Worm (Caenorhabditis elegans) whole organism, young adult: Measurements from ENCODE around the gene F23H12.7.

ENCODE experiments used
- C06A6.2 ChIP-seq: fragments of 200-800 bp; sonication (Bioruptor generic); conservative IDR thresholded peaks from 2 replicates; pipeline ENCODE4 v1.3.6; 2022; ENCODE audit warnings: missing genetic modification characterization, missing compliant biosample characterization
- F23B12.7 ChIP-seq: sonication (generic microtip); optimal IDR thresholded peaks from 2 replicates; lab custom pipeline; 2017; ENCODE audit warnings: missing genetic modification characterization, mild to moderate bottlenecking, missing compliant biosample characterization, antibody characterized with exemption, moderate library complexity; ENCODE audit not compliant: insufficient read depth
- F49E8.2 ChIP-seq: sonication (generic microtip); optimal IDR thresholded peaks from 3 replicates; lab custom pipeline; 2017; ENCODE audit warnings: missing genetic modification characterization, mild to moderate bottlenecking, missing compliant biosample characterization, antibody characterized with exemption, moderate library complexity; ENCODE audit not compliant: insufficient read depth
- F52B5.7 ChIP-seq: sonication (generic microtip); optimal IDR thresholded peaks from 2 replicates; lab custom pipeline; 2016; ENCODE audit warnings: mild to moderate bottlenecking, missing genetic modification characterization, missing compliant biosample characterization
- F57C9.4 ChIP-seq: sonication (generic microtip); optimal IDR thresholded peaks from 2 replicates; lab custom pipeline; 2017; ENCODE audit warnings: mild to moderate bottlenecking, missing genetic modification characterization, missing compliant biosample characterization
- Y79H2A.3 ChIP-seq: fragments of 200-800 bp; sonication (Bioruptor generic); conservative IDR thresholded peaks from 2 replicates; pipeline ENCODE4 v1.3.6; 2022; ENCODE audit warnings: missing genetic modification reagents, missing genetic modification characterization, missing compliant biosample characterization
- Y95B8A.8 ChIP-seq: fragments of 200-800 bp; sonication (Bioruptor generic); IDR thresholded peaks from 2 replicates; pipeline ENCODE4 v1.3.6; 2022; ENCODE audit warnings: missing genetic modification reagents, missing genetic modification characterization, missing compliant biosample characterization
- ama-1 ChIP-seq, 3 experiments: fragments of 150-350 bp in 1 of 3; sonication (generic microtip) in 2 of 3; optimal IDR thresholded peaks; 2 replicates each; lab custom pipeline; 2014 to 2018; ENCODE audit warnings: missing biosample characterization in 2 of 3, missing genetic modification characterization in 2 of 3, missing genetic modification reagents in 2 of 3
- athp-1 ChIP-seq: sonication (generic microtip); optimal IDR thresholded peaks from 2 replicates; lab custom pipeline; 2017; ENCODE audit warnings: mild to moderate bottlenecking, missing genetic modification characterization, missing compliant biosample characterization
- attf-3 ChIP-seq: fragments of 200-800 bp; sonication (Bioruptor generic); conservative IDR thresholded peaks from 2 replicates; pipeline ENCODE4 v1.3.6; 2022; ENCODE audit warnings: missing genetic modification reagents, missing genetic modification characterization, missing compliant biosample characterization
- cebp-1 ChIP-seq, 2 experiments: fragments of 200-800 bp in 1 of 2; sonication (Bioruptor generic) in 1 of 2; sonication (generic microtip) in 1 of 2; IDR thresholded peaks in 1 of 2; optimal IDR thresholded peaks in 1 of 2; 2 replicates each; pipeline versions ENCODE4 v1.3.6 to Lab custom; 2017 to 2022; ENCODE audit warnings: missing compliant biosample characterization in 2 of 2, missing genetic modification characterization in 2 of 2, mild to moderate bottlenecking in 1 of 2, missing genetic modification reagents in 1 of 2, moderate library complexity in 1 of 2
- cebp-2 ChIP-seq: fragments of 200-800 bp; sonication (Bioruptor generic); IDR thresholded peaks from 2 replicates; pipeline ENCODE4 v1.3.6; 2022; ENCODE audit warnings: missing genetic modification characterization, missing compliant biosample characterization
- ceh-100 ChIP-seq: fragments of 200-800 bp; sonication (Bioruptor generic); IDR thresholded peaks from 2 replicates; pipeline ENCODE4 v1.3.6; 2022; ENCODE audit warnings: missing genetic modification reagents, missing genetic modification characterization, missing compliant biosample characterization
- ceh-27 ChIP-seq: fragments of 200-800 bp; sonication (Bioruptor generic); optimal IDR thresholded peaks from 2 replicates; lab custom pipeline; 2018; ENCODE audit warnings: mild to moderate bottlenecking, missing genetic modification characterization, moderate library complexity, missing compliant biosample characterization
- ceh-79 ChIP-seq: sonication (generic microtip); optimal IDR thresholded peaks from 2 replicates; lab custom pipeline; 2017; ENCODE audit warnings: mild to moderate bottlenecking, missing genetic modification characterization, missing compliant biosample characterization
- dox-1 ChIP-seq: fragments of 200-800 bp; sonication (Bioruptor generic); IDR thresholded peaks from 2 replicates; pipeline ENCODE4 v1.3.6; 2022; ENCODE audit warnings: missing genetic modification reagents, missing genetic modification characterization, missing compliant biosample characterization
- dpff-1 ChIP-seq: sonication (generic microtip); optimal IDR thresholded peaks from 2 replicates; lab custom pipeline; 2017; ENCODE audit warnings: mild to moderate bottlenecking, missing genetic modification characterization, missing compliant biosample characterization
- egl-18 ChIP-seq: fragments of 200-800 bp; sonication (Bioruptor generic); IDR thresholded peaks from 2 replicates; pipeline ENCODE4 v1.3.6; 2022; ENCODE audit warnings: missing genetic modification reagents, missing genetic modification characterization, missing compliant biosample characterization
- egl-44 ChIP-seq: fragments of 200-800 bp; sonication (Bioruptor generic); IDR thresholded peaks from 2 replicates; pipeline ENCODE4 v1.3.6; 2022; ENCODE audit warnings: missing genetic modification reagents, missing genetic modification characterization, missing compliant biosample characterization
- fkh-3 ChIP-seq: sonication (generic microtip); optimal IDR thresholded peaks from 2 replicates; lab custom pipeline; 2016; ENCODE audit warnings: mild to moderate bottlenecking, missing genetic modification characterization, missing compliant biosample characterization
- hlh-12 ChIP-seq: sonication (generic microtip); optimal IDR thresholded peaks from 2 replicates; lab custom pipeline; 2016; ENCODE audit warnings: missing genetic modification characterization, missing compliant biosample characterization
- hmg-1.2 ChIP-seq: fragments of 200-800 bp; sonication (Bioruptor generic); IDR thresholded peaks from 2 replicates; pipeline ENCODE4 v1.3.6; 2022; ENCODE audit warnings: missing genetic modification reagents, missing genetic modification characterization, missing compliant biosample characterization
- madf-6 ChIP-seq: fragments of 200-800 bp; sonication (Bioruptor generic); IDR thresholded peaks from 2 replicates; pipeline ENCODE4 v1.3.6; 2022; ENCODE audit warnings: missing genetic modification reagents, missing genetic modification characterization, missing compliant biosample characterization
- mcd-1 ChIP-seq: fragments of 200-800 bp; sonication (Bioruptor generic); IDR thresholded peaks from 2 replicates; pipeline ENCODE4 v1.3.6; 2022; ENCODE audit warnings: missing genetic modification reagents, missing genetic modification characterization, missing compliant biosample characterization
- nfya-1 ChIP-seq: sonication (generic microtip); optimal IDR thresholded peaks from 2 replicates; lab custom pipeline; 2017; ENCODE audit warnings: antibody characterized with exemption, missing compliant biosample characterization, missing genetic modification characterization, borderline replicate concordance; ENCODE audit not compliant: insufficient read depth
- nhr-179 ChIP-seq: sonication (generic microtip); optimal IDR thresholded peaks from 2 replicates; lab custom pipeline; 2016; ENCODE audit warnings: mild to moderate bottlenecking, missing genetic modification characterization, missing compliant biosample characterization
- pha-4 ChIP-seq: fragments of 150-350 bp; sonication (generic microtip); optimal IDR thresholded peaks from 2 replicates; lab custom pipeline; 2014; ENCODE audit warnings: missing biosample characterization, missing genetic modification reagents, missing genetic modification characterization
- sdz-38 ChIP-seq: sonication (generic microtip); optimal IDR thresholded peaks from 2 replicates; lab custom pipeline; 2016; ENCODE audit warnings: missing genotype, missing genetic modification characterization, missing compliant biosample characterization
- snpc-1.1 ChIP-seq: sonication (generic microtip); optimal IDR thresholded peaks from 2 replicates; lab custom pipeline; 2017; ENCODE audit warnings: missing genetic modification characterization, mild to moderate bottlenecking, missing compliant biosample characterization, antibody characterized with exemption, moderate library complexity, missing genotype, missing genetic modification reagents; ENCODE audit not compliant: insufficient read depth
- snpc-3.4 ChIP-seq: sonication (generic microtip); optimal IDR thresholded peaks from 2 replicates; lab custom pipeline; 2017; ENCODE audit warnings: missing genetic modification characterization, mild to moderate bottlenecking, missing compliant biosample characterization, antibody characterized with exemption, moderate library complexity, missing genotype, missing genetic modification reagents
- tbx-9 ChIP-seq: sonication (generic microtip); optimal IDR thresholded peaks from 2 replicates; lab custom pipeline; 2016; ENCODE audit warnings: borderline replicate concordance, missing genetic modification characterization, inconsistent platforms, missing compliant biosample characterization
- tlf-1 ChIP-seq: fragments of 200-800 bp; sonication (Bioruptor generic); optimal IDR thresholded peaks from 2 replicates; lab custom pipeline; 2018; ENCODE audit warnings: mild to moderate bottlenecking, missing genetic modification characterization, missing compliant biosample characterization
- ztf-22 ChIP-seq: fragments of 200-800 bp; sonication (Bioruptor generic); optimal IDR thresholded peaks from 2 replicates; lab custom pipeline; 2018; ENCODE audit warnings: mild to moderate bottlenecking, missing genetic modification characterization, moderate library complexity, missing compliant biosample characterization
- ztf-26 ChIP-seq: sonication (generic microtip); optimal IDR thresholded peaks from 2 replicates; lab custom pipeline; 2017; ENCODE audit warnings: missing genetic modification characterization, missing compliant biosample characterization

The F23H12.7 gene

ce11 chrV:12365104-12365503 is 6.4 kb upstream of the F23H12.7 start, which contains the start of gene fipr-2:
TSS of gene fipr-2 (plus strand) at chrV:12365348.
- TF ChIP-seq sdz-38: no peak
- TF ChIP-seq ztf-26 (tag; lab: Kevin White, UChicago): no peak
- TF ChIP-seq cebp-2: no peak
- TF ChIP-seq pha-4 (tag; lab: Kevin White, UChicago): no peak
- TF ChIP-seq snpc-1.1: no peak
- TF ChIP-seq F23B12.7 (tag; lab: Kevin White, UChicago): no peak
- no peak for TF ChIP-seq C06A6.2 (GFP tag; lab: Robert Waterston, UW)
- TF ChIP-seq dox-1 (GFP tag; lab: Robert Waterston, UW): no peak
- no peak for TF ChIP-seq ztf-22 (GFP tag; lab: Kevin White, UChicago)
- TF ChIP-seq ceh-100 (GFP tag; lab: Robert Waterston, UW): no peak
- no peak for TF ChIP-seq hmg-1.2
- no peak for TF ChIP-seq ama-1 (optimal IDR thresholded peaks at IDR 0.05; lab: Kevin White, UChicago)
- TF ChIP-seq ama-1 (GFP tag; optimal IDR thresholded peaks at IDR 0.05; lab: Kevin White, UChicago): no peak
- TF ChIP-seq cebp-1 (GFP tag; IDR thresholded peaks at IDR 0.05; lab: Robert Waterston, UW): no peak
- TF ChIP-seq cebp-1 (tag; optimal IDR thresholded peaks at IDR 0.05; lab: Kevin White, UChicago): no peak
- TF ChIP-seq madf-6 (GFP tag; lab: Robert Waterston, UW): no peak
- TF ChIP-seq Y79H2A.3 (GFP tag; lab: Robert Waterston, UW): no peak
- no peak for TF ChIP-seq tbx-9 (tag; lab: Kevin White, UChicago)
- no peak for TF ChIP-seq nhr-179 (tag; lab: Kevin White, UChicago)
- no peak for TF ChIP-seq Y95B8A.8
- TF ChIP-seq dpff-1 (tag; lab: Kevin White, UChicago): no peak
- TF ChIP-seq, all 124 proteins: peak for 0

ce11 chrV:12369437-12369836 is 2.0 kb upstream of the F23H12.7 start, which contains the start of gene gcy-13:
TSS of gene gcy-13 (minus strand) at chrV:12369537.
- TF ChIP-seq nfya-1 (tag; lab: Kevin White, UChicago) (no peak), snpc-3.4 (tag; lab: Kevin White, UChicago) (no peak), fkh-3 (tag; lab: Kevin White, UChicago) (no peak), F49E8.2 (tag; lab: Kevin White, UChicago) (no peak), F52B5.7 (no peak), egl-18 (GFP tag; lab: Robert Waterston, UW) (no peak), hlh-12 (tag; lab: Kevin White, UChicago) (no peak), ceh-27 (no peak), athp-1 (tag; lab: Kevin White, UChicago) (no peak), attf-3 (GFP tag; lab: Robert Waterston, UW) (no peak), tlf-1 (GFP tag; lab: Kevin White, UChicago) (no peak), ceh-79 (tag; lab: Kevin White, UChicago) (no peak), mcd-1 (no peak), egl-44 (GFP tag; lab: Robert Waterston, UW) (no peak), F57C9.4 (tag; lab: Kevin White, UChicago) (no peak), madf-6 (GFP tag; lab: Robert Waterston, UW) (no peak)
- TF ChIP-seq, all 124 proteins: peak for 0

ce11 chrV:12374252-12374651 is 2.8 kb downstream of the F23H12.7 start, which contains the start of gene F23H12.10:
TSS of gene F23H12.10 (minus strand) at chrV:12374263.
- peak; percentile 55; the same call in 1 of the 2 replicates for TF ChIP-seq attf-3 (GFP tag; lab: Robert Waterston, UW)
